Worm (Caenorhabditis elegans): ENCODE data around the gene talp-3.

Gene talp-3

DNA sequence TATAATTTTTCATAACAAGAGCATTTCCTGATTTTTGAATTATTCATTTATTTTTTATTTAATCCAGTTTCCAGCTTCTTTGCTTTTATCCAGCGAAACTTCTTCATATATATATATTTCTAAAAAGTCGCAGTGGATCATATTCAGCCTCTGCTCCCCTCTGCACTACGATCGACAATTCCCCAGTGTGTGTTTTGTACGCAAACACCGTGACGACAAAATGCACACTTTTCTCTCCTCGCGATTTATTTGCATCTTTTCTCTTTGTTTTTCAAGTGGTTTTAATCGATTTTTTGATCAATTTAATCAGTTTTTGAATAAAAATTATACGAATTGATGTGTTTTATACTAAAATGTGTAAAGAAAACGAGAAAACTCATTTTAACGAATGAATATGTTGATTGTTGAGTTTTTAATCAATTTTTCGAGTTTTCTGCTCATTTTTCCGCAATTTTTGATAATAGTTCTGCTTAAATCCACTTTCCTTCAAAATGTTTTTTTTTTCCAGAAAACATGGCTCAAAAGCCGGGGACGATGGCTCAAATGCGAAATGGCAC is 3.5 kb upstream of the talp-3 start, which contains the start of gene Y57G11C.33:
Y57G11C.33 (plus strand) TSS at position 507 of the 557 bp plus-strand sequence.
- peak; percentile 82 for TF ChIP-seq attf-6 (GFP tag; IDR thresholded peaks at IDR 0.05)
- no peak for TF ChIP-seq ama-1 (optimal IDR thresholded peaks at IDR 0.05)
- no peak for TF ChIP-seq ama-1 (GFP tag; optimal IDR thresholded peaks at IDR 0.05)
- no peak for TF ChIP-seq hsf-1 (GFP tag; IDR thresholded peaks at IDR 0.05)
- peak; percentile 85 for TF ChIP-seq snpc-4 (GFP tag; optimal IDR thresholded peaks at IDR 0.05)
- peak in 3 of 4 experiments; percentile 89 to 91 (median 89) for TF ChIP-seq snpc-4 (tag; optimal IDR thresholded peaks at IDR 0.05)
- no peak for TF ChIP-seq B0035.1 (tag; optimal IDR thresholded peaks at IDR 0.05)
- no peak for TF ChIP-seq F33H1.4 (GFP tag; IDR thresholded peaks at IDR 0.05)
- TF ChIP-seq hlh-26 (GFP tag; conservative IDR thresholded peaks at IDR 0.05), result no peak
- TF ChIP-seq tbp1 (GFP tag; optimal IDR thresholded peaks at IDR 0.05), result peak; percentile 46
- peak; percentile 38 for TF ChIP-seq snpc-1.3 (tag; optimal IDR thresholded peaks at IDR 0.05; ENCODE audit: insufficient read depth)
- TF ChIP-seq rec-8 (tag; optimal IDR thresholded peaks at IDR 0.05), result no peak
- peak; percentile 22; the same call in 1 of the 2 replicates for TF ChIP-seq hmg-1.2 (GFP tag; IDR thresholded peaks at IDR 0.05)
- TF ChIP-seq ceh-40 (GFP tag; IDR thresholded peaks at IDR 0.05), result no peak

ce11 chrIV:14654667-14655066 is 1.5 kb upstream of the talp-3 start:
- peak; percentile 63; the same call in 1 of the 2 replicates for TF ChIP-seq attf-6 (GFP tag; IDR thresholded peaks at IDR 0.05)
- TF ChIP-seq egrh-3 (GFP tag; IDR thresholded peaks at IDR 0.05), result peak; percentile 37; the same call in 1 of the 2 replicates

ce11 chrIV:14648059-14648458 is 5.1 kb downstream of the talp-3 start:
- peak; percentile 75 for TF ChIP-seq attf-6 (GFP tag; IDR thresholded peaks at IDR 0.05)
- peak; percentile 71 for TF ChIP-seq snpc-4 (GFP tag; optimal IDR thresholded peaks at IDR 0.05)
- peak in 3 of 4 experiments; percentile 56 to 94 (median 71) for TF ChIP-seq snpc-4 (tag; optimal IDR thresholded peaks at IDR 0.05)

- TF ChIP-seq lsl-1 (GFP tag; optimal IDR thresholded peaks at IDR 0.05) (no peak), hsf-1 (GFP tag; IDR thresholded peaks at IDR 0.05) (no peak), ztf-22 (GFP tag; optimal IDR thresholded peaks at IDR 0.05) (no peak), lin-26 (GFP tag; IDR thresholded peaks at IDR 0.05) (no peak), lin-40 (tag; optimal IDR thresholded peaks at IDR 0.05) (no peak), atf-7 (tag; optimal IDR thresholded peaks at IDR 0.05) (no peak), lir-1 (GFP tag; conservative IDR thresholded peaks at IDR 0.05) (no peak), nhr-90 (tag; optimal IDR thresholded peaks at IDR 0.05) (no peak), Y53G8AR.9 (GFP tag; conservative IDR thresholded peaks at IDR 0.05) (no peak), ceh-91 (GFP tag; IDR thresholded peaks at IDR 0.05) (no peak), him-1 (tag; optimal IDR thresholded peaks at IDR 0.05) (no peak), F57C9.4 (tag; optimal IDR thresholded peaks at IDR 0.05) (no peak), lag-1 (GFP tag; IDR thresholded peaks at IDR 0.05) (no peak), snpc-1.3 (tag; optimal IDR thresholded peaks at IDR 0.05; ENCODE audit: insufficient read depth) (no peak), C06A6.2 (GFP tag; conservative IDR thresholded peaks at IDR 0.05) (no peak), snpc-3.4 (tag; optimal IDR thresholded peaks at IDR 0.05) (no peak), aptf-2 (GFP tag; conservative IDR thresholded peaks at IDR 0.05) (no peak), dpl-1 (GFP tag; optimal IDR thresholded peaks at IDR 0.05) (no peak), B0336.3 (GFP tag; IDR thresholded peaks at IDR 0.05) (no peak), K11D2.4 (GFP tag; IDR thresholded peaks at IDR 0.05) (no peak)
Observed at ce11 chrIV:14637413-14637812, 15.8 kb downstream of the talp-3 start, which contains the start of gene srlf-27. srlf-27 (plus strand) TSS chrIV:14637713.
